Fruit fly (Drosophila melanogaster) whole organism: ENCODE measurements around the gene Chpf.

Experiments
- CG8478 ChIP-seq: fragments of >200 bp; optimal IDR thresholded peaks from 2 replicates; lab custom pipeline; 2018; ENCODE audit warnings: inconsistent platforms
- EcR ChIP-seq, 2 experiments: fragments of >200 bp; optimal IDR thresholded peaks; 2 replicates each; lab custom pipeline; 2017; ENCODE audit warnings: missing biosample characterization in 2 of 2, missing genetic modification characterization in 2 of 2, missing genetic modification reagents in 2 of 2

- no peak for TF ChIP-seq EcR (GFP tag; optimal IDR thresholded peaks at IDR 0.05; lab: Kevin White, UChicago)
- no peak for TF ChIP-seq CG8478 (lab: Kevin White, UChicago)
Measured at dm6 chrX:13094085-13094764, 18.0 kb downstream of the Chpf start, which contains the start of gene CG2200.
